Fruit fly (Drosophila melanogaster) whole organism, embryonic: ENCODE data around the gene CG14036.

Experiments used
- CG11093 ChIP-seq: fragments of 200-800 bp; sonication (Bioruptor generic); IDR thresholded peaks from 3 replicates; pipeline ENCODE4 v1.3.6; 2022; ENCODE audit warnings: missing biosample characterization, missing genetic modification characterization
- CG12104 ChIP-seq: fragments of 200-800 bp; sonication (Bioruptor generic); optimal IDR thresholded peaks from 3 replicates; lab custom pipeline; 2016; ENCODE audit warnings: missing biosample characterization, missing genetic modification characterization
- CG12219 ChIP-seq: fragments of 200-800 bp; sonication (Bioruptor generic); optimal IDR thresholded peaks from 3 replicates; lab custom pipeline; 2018; ENCODE audit warnings: missing biosample characterization, mild to moderate bottlenecking, missing genetic modification characterization
- CG13123 ChIP-seq: fragments of 200-800 bp; sonication (Bioruptor generic); optimal IDR thresholded peaks from 2 replicates; lab custom pipeline; 2016; ENCODE audit warnings: missing biosample characterization, missing genetic modification characterization
- CG14710 ChIP-seq: fragments of 200-800 bp; sonication (Bioruptor generic); optimal IDR thresholded peaks from 3 replicates; lab custom pipeline; 2019; ENCODE audit warnings: missing biosample characterization, mild to moderate bottlenecking, missing genetic modification characterization, moderate library complexity
- CG15011 ChIP-seq: fragments of 200-800 bp; sonication (Bioruptor generic); optimal IDR thresholded peaks from 3 replicates; lab custom pipeline; 2018; ENCODE audit warnings: missing biosample characterization, mild to moderate bottlenecking, missing genetic modification characterization
- CG15514 ChIP-seq: fragments of 200-800 bp; sonication (Bioruptor generic); optimal IDR thresholded peaks from 3 replicates; lab custom pipeline; 2017; ENCODE audit warnings: missing biosample characterization, missing genetic modification characterization, mild to moderate bottlenecking, moderate library complexity, missing genetic modification reagents
- CG16863 ChIP-seq: fragments of 200-800 bp; sonication (Bioruptor generic); optimal IDR thresholded peaks from 3 replicates; lab custom pipeline; 2016; ENCODE audit warnings: missing biosample characterization, missing genetic modification characterization
- CG18476 ChIP-seq: fragments of 200-800 bp; sonication (Bioruptor generic); optimal IDR thresholded peaks from 2 replicates; lab custom pipeline; 2016; ENCODE audit warnings: missing biosample characterization, mild to moderate bottlenecking, missing genetic modification characterization
- CG2120 ChIP-seq: fragments of 200-800 bp; sonication (Bioruptor generic); optimal IDR thresholded peaks from 3 replicates; lab custom pipeline; 2016; ENCODE audit warnings: missing biosample characterization, missing genetic modification characterization
- CG2202 ChIP-seq: fragments of 200-800 bp; sonication (Bioruptor generic); optimal IDR thresholded peaks from 2 replicates; lab custom pipeline; 2018; ENCODE audit warnings: missing biosample characterization, mild to moderate bottlenecking, missing genetic modification characterization
- CG32532 ChIP-seq: fragments of 200-800 bp; sonication (Bioruptor generic); IDR thresholded peaks from 2 replicates; pipeline ENCODE4 v1.3.6; 2022; ENCODE audit warnings: missing biosample characterization, missing genetic modification characterization
- CG33557 ChIP-seq: fragments of 200-800 bp; sonication (Bioruptor generic); optimal IDR thresholded peaks from 2 replicates; lab custom pipeline; 2019; ENCODE audit warnings: missing biosample characterization, mild to moderate bottlenecking, missing genetic modification characterization, moderate library complexity
- CG42726 ChIP-seq: fragments of 200-800 bp; sonication (Bioruptor generic); IDR thresholded peaks from 2 replicates; pipeline ENCODE4 v1.3.6; 2022; ENCODE audit warnings: missing biosample characterization, missing genetic modification characterization; ENCODE audit not compliant: partially characterized antibody
- CG43689 ChIP-seq: fragments of 200-800 bp; sonication (Bioruptor generic); IDR thresholded peaks from 2 replicates; pipeline ENCODE4 v1.3.6; 2022; ENCODE audit warnings: missing biosample characterization, missing genetic modification characterization
- CG5953 ChIP-seq: fragments of 200-800 bp; sonication (Bioruptor generic); IDR thresholded peaks from 2 replicates; pipeline ENCODE4 v1.3.6; 2022; ENCODE audit warnings: missing biosample characterization, missing genetic modification characterization
- CG6689 ChIP-seq: fragments of 200-800 bp; sonication (Bioruptor generic); IDR thresholded peaks from 2 replicates; pipeline ENCODE4 v1.3.6; 2022; ENCODE audit warnings: missing biosample characterization, missing genetic modification characterization
- CG6765 ChIP-seq: fragments of 200-800 bp; sonication (Bioruptor generic); optimal IDR thresholded peaks from 3 replicates; lab custom pipeline; 2017; ENCODE audit warnings: missing biosample characterization, mild to moderate bottlenecking, missing genetic modification characterization
- CG7271 ChIP-seq: fragments of 200-800 bp; sonication (Bioruptor generic); optimal IDR thresholded peaks from 2 replicates; lab custom pipeline; 2018; ENCODE audit warnings: missing biosample characterization, mild to moderate bottlenecking, missing genetic modification characterization, moderate library complexity
- CG7372 ChIP-seq: fragments of 200-800 bp; sonication (Bioruptor generic); IDR thresholded peaks from 2 replicates; pipeline ENCODE4 v1.3.6; 2022; ENCODE audit warnings: missing biosample characterization, missing genetic modification characterization
- CG7745 ChIP-seq: fragments of 200-800 bp; sonication (Bioruptor generic); optimal IDR thresholded peaks from 2 replicates; lab custom pipeline; 2018; ENCODE audit warnings: missing biosample characterization, mild to moderate bottlenecking, missing genetic modification characterization, moderate library complexity
- CG7839 ChIP-seq: fragments of 200-800 bp; sonication (Bioruptor generic); optimal IDR thresholded peaks from 3 replicates; lab custom pipeline; 2018; ENCODE audit warnings: missing biosample characterization, mild to moderate bottlenecking, missing genetic modification characterization, moderate library complexity
- CG8388 ChIP-seq: fragments of 200-800 bp; sonication (Bioruptor generic); optimal IDR thresholded peaks from 2 replicates; lab custom pipeline; 2019; ENCODE audit warnings: missing biosample characterization, mild to moderate bottlenecking, missing genetic modification characterization, moderate library complexity
- CG9797 ChIP-seq: fragments of 200-800 bp; sonication (Bioruptor generic); optimal IDR thresholded peaks from 3 replicates; lab custom pipeline; 2018; ENCODE audit warnings: missing biosample characterization, mild to moderate bottlenecking, missing genetic modification characterization
- Camta ChIP-seq: fragments of 200-800 bp; sonication (Bioruptor generic); optimal IDR thresholded peaks from 2 replicates; lab custom pipeline; 2016; ENCODE audit warnings: missing biosample characterization, missing genetic modification characterization
- D19A ChIP-seq: fragments of 200-800 bp; optimal IDR thresholded peaks from 3 replicates; lab custom pipeline; 2019; ENCODE audit warnings: missing biosample characterization, mild to moderate bottlenecking, missing genetic modification characterization, moderate library complexity
- E2f1 ChIP-seq: fragments of 200-800 bp; sonication (Bioruptor generic); IDR thresholded peaks from 2 replicates; pipeline ENCODE4 v1.3.6; 2022; ENCODE audit warnings: missing biosample characterization, missing genetic modification characterization
- GATAe ChIP-seq: fragments of 200-800 bp; sonication (Bioruptor generic); conservative IDR thresholded peaks from 2 replicates; pipeline ENCODE4 v1.3.6; 2022; ENCODE audit warnings: missing biosample characterization, missing genetic modification characterization
- Hmr ChIP-seq: fragments of 200-800 bp; sonication (Bioruptor generic); optimal IDR thresholded peaks from 3 replicates; lab custom pipeline; 2017; ENCODE audit warnings: mild to moderate bottlenecking, missing biosample characterization, missing genetic modification reagents, missing genetic modification characterization
- Hsf ChIP-seq: fragments of 200-800 bp; sonication (Bioruptor generic); optimal IDR thresholded peaks from 3 replicates; lab custom pipeline; 2016; ENCODE audit warnings: missing biosample characterization, missing genetic modification characterization
- Mad ChIP-seq: fragments of 200-800 bp; sonication (Bioruptor generic); optimal IDR thresholded peaks from 2 replicates; lab custom pipeline; 2016; ENCODE audit warnings: missing biosample characterization, missing genetic modification characterization
- NC2α ChIP-seq: fragments of 200-800 bp; sonication (Bioruptor generic); optimal IDR thresholded peaks from 2 replicates; lab custom pipeline; 2016; ENCODE audit warnings: missing biosample characterization, missing genetic modification characterization
- PHDP ChIP-seq: fragments of 200-800 bp; sonication (Bioruptor generic); optimal IDR thresholded peaks from 3 replicates; lab custom pipeline; 2018; ENCODE audit warnings: missing biosample characterization, mild to moderate bottlenecking, missing genetic modification characterization, moderate library complexity
- ci ChIP-seq: fragments of 200-800 bp; sonication (Bioruptor generic); IDR thresholded peaks from 3 replicates; pipeline ENCODE4 v1.3.6; 2022; ENCODE audit warnings: missing biosample characterization, missing genetic modification characterization
- croc ChIP-seq: fragments of 200-800 bp; sonication (Bioruptor generic); conservative IDR thresholded peaks from 3 replicates; pipeline ENCODE4 v1.3.6; 2022; ENCODE audit warnings: missing biosample characterization, missing genetic modification characterization
- ewg ChIP-seq: fragments of 200-800 bp; sonication (Bioruptor generic); optimal IDR thresholded peaks from 3 replicates; lab custom pipeline; 2017; ENCODE audit warnings: mild to moderate bottlenecking, missing biosample characterization, missing genetic modification reagents, missing genetic modification characterization
- fu2 ChIP-seq: fragments of 200-800 bp; sonication (Bioruptor generic); optimal IDR thresholded peaks from 2 replicates; lab custom pipeline; 2016; ENCODE audit warnings: missing biosample characterization, missing genetic modification characterization
- gsb ChIP-seq: fragments of 200-800 bp; sonication (Bioruptor generic); IDR thresholded peaks from 2 replicates; pipeline ENCODE4 v1.3.6; 2022; ENCODE audit warnings: missing biosample characterization, missing genetic modification characterization
- lab ChIP-seq: fragments of 200-800 bp; sonication (Bioruptor generic); optimal IDR thresholded peaks from 3 replicates; lab custom pipeline; 2017; ENCODE audit warnings: missing biosample characterization, missing genetic modification characterization, mild to moderate bottlenecking, moderate library complexity, missing genetic modification reagents
- luna ChIP-seq: fragments of 200-800 bp; sonication (Bioruptor generic); optimal IDR thresholded peaks from 2 replicates; lab custom pipeline; 2016; ENCODE audit warnings: missing biosample characterization, missing genetic modification characterization
- mld ChIP-seq: fragments of 200-800 bp; sonication (Bioruptor generic); IDR thresholded peaks from 3 replicates; pipeline ENCODE4 v1.3.6; 2022; ENCODE audit warnings: missing biosample characterization, missing genetic modification characterization; ENCODE audit not compliant: partially characterized antibody
- pfk ChIP-seq: fragments of 200-800 bp; sonication (Bioruptor generic); optimal IDR thresholded peaks from 2 replicates; lab custom pipeline; 2018; ENCODE audit warnings: missing biosample characterization, mild to moderate bottlenecking, missing genetic modification characterization, moderate library complexity
- row ChIP-seq: fragments of 200-800 bp; sonication (Bioruptor generic); IDR thresholded peaks from 3 replicates; pipeline ENCODE4 v1.3.6; 2022; ENCODE audit warnings: missing biosample characterization, missing genetic modification characterization
- scrt ChIP-seq: fragments of 200-800 bp; sonication (Bioruptor generic); optimal IDR thresholded peaks from 2 replicates; lab custom pipeline; 2018; ENCODE audit warnings: missing biosample characterization, mild to moderate bottlenecking, missing genetic modification characterization, moderate library complexity
- slp2 ChIP-seq: fragments of 200-800 bp; sonication (Bioruptor generic); optimal IDR thresholded peaks from 2 replicates; lab custom pipeline; 2016; ENCODE audit warnings: missing biosample characterization, missing genetic modification characterization
- sna ChIP-seq: fragments of 200-800 bp; sonication (Bioruptor generic); IDR thresholded peaks from 2 replicates; pipeline ENCODE4 v1.3.6; 2022; ENCODE audit warnings: missing biosample characterization, missing genetic modification characterization; ENCODE audit not compliant: partially characterized antibody
- sob ChIP-seq: fragments of 200-800 bp; sonication (Bioruptor generic); IDR thresholded peaks from 2 replicates; pipeline ENCODE4 v1.3.6; 2022; ENCODE audit warnings: missing biosample characterization, missing genetic modification characterization
- ssp ChIP-seq: fragments of 200-800 bp; sonication (Bioruptor generic); IDR thresholded peaks from 2 replicates; pipeline ENCODE4 v1.3.6; 2022; ENCODE audit warnings: missing biosample characterization, missing genetic modification characterization
- tna ChIP-seq: fragments of 200-800 bp; sonication (Bioruptor generic); IDR thresholded peaks from 2 replicates; pipeline ENCODE4 v1.3.6; 2022; ENCODE audit warnings: missing biosample characterization, missing genetic modification characterization; ENCODE audit not compliant: partially characterized antibody
- vnd ChIP-seq: fragments of 200-800 bp; sonication (Bioruptor generic); IDR thresholded peaks from 3 replicates; pipeline ENCODE4 v1.3.6; 2022; ENCODE audit warnings: missing biosample characterization, missing genetic modification characterization; ENCODE audit not compliant: partially characterized antibody

Gene CG14036

dm6 chr2L:5063936-5064335 lies 9.1 kb upstream of the CG14036 start (continued):
- TF ChIP-seq D19A (tag; lab: Kevin White, UChicago) (no peak), gsb (GFP tag; lab: Robert Waterston, UW) (no peak), CG2120 (GFP tag; lab: Kevin White, UChicago) (no peak), tna (GFP tag; lab: Robert Waterston, UW) (no peak), slp2 (no peak), CG15011 (GFP tag; lab: Kevin White, UChicago) (no peak), CG14710 (tag; lab: Kevin White, UChicago) (no peak), row (GFP tag; lab: Robert Waterston, UW) (0 out of 3 replicates have a peak, but pooled peaks have one; percentile 29), Camta (no peak), CG7839 (tag; lab: Kevin White, UChicago) (no peak), ssp (GFP tag; lab: Robert Waterston, UW) (no peak), luna (no peak), Mad (GFP tag; lab: Kevin White, UChicago) (no peak), mld (GFP tag; lab: Robert Waterston, UW) (no peak), CG8388 (GFP tag; lab: Kevin White, UChicago) (no peak), CG12219 (GFP tag; lab: Kevin White, UChicago) (no peak), CG16863 (GFP tag; lab: Kevin White, UChicago) (no peak), CG7745 (no peak), CG32532 (peak; percentile 28; the same call in 1 of the 2 replicates), CG9797 (GFP tag; lab: Kevin White, UChicago) (no peak), NC2α (GFP tag; lab: Kevin White, UChicago) (no peak), CG42726 (GFP tag; lab: Robert Waterston, UW) (no peak), CG43689 (GFP tag; lab: Robert Waterston, UW) (no peak), PHDP (tag; lab: Kevin White, UChicago) (no peak), fu2 (no peak), E2f1 (GFP tag; lab: Robert Waterston, UW) (no peak), GATAe (no peak), vnd (GFP tag; lab: Robert Waterston, UW) (no peak)

DNA sequence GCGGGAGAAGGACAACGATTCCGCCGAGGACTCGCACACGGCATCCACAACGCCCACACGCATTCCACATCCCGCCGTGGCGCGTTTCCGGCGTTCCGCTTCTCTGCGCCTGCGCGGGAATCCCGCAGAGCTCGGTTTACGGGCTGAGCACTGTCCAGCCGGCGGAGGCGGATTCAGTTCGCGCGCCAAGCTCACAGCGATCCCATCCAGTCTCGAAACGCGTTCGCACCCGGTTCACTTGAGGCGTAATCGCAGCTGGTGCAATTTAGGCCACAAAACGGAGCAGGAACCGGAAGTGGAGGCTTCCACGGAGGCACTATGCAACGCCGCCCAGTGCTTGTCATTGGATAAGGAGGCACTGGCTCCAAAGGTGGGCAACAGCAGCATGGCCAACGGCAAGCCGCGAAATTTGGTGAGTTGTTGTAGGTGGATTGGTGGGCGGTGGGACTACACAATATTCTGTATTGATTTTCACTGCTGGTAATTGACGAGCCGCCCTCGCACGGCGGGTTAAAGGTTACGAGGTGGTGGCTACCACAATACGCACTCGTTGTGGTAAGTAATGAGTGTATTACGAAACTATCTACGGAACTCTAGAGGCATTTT lies 8.1 kb upstream of the CG14036 start:
- TF ChIP-seq sna (GFP tag; lab: Robert Waterston, UW) (no peak), CG13123 (GFP tag; lab: Kevin White, UChicago) (no peak), lab (GFP tag; lab: Kevin White, UChicago) (peak; percentile 35), Hmr (GFP tag; lab: Kevin White, UChicago) (peak; percentile 20), CG33557 (no peak), CG7372 (GFP tag; lab: Robert Waterston, UW) (no peak), ci (GFP tag; lab: Robert Waterston, UW) (0 out of 3 replicates have a peak, but pooled peaks have one; percentile 43), CG11093 (GFP tag; lab: Robert Waterston, UW) (no peak), CG18476 (GFP tag; lab: Kevin White, UChicago) (peak; percentile 44), Hsf (GFP tag; lab: Kevin White, UChicago) (no peak), sob (no peak), ewg (peak; percentile 96), CG7271 (tag; lab: Kevin White, UChicago) (no peak), CG15514 (GFP tag; lab: Kevin White, UChicago) (peak; percentile 66), fu2 (no peak), pfk (GFP tag; lab: Kevin White, UChicago) (peak; percentile 88), CG12104 (GFP tag; lab: Kevin White, UChicago) (no peak), CG2202 (tag; lab: Kevin White, UChicago) (no peak), scrt (GFP tag; lab: Kevin White, UChicago) (peak; percentile 23), CG6765 (GFP tag; lab: Kevin White, UChicago) (peak; percentile 24), CG5953 (GFP tag; lab: Robert Waterston, UW) (peak; percentile 43; the same call in 1 of the 2 replicates), croc (no peak), CG6689 (GFP tag; lab: Robert Waterston, UW) (0 out of 2 replicates have a peak, but pooled peaks have one; percentile 23)
